Fruit fly (Drosophila melanogaster): ENCODE results near the gene nullo.

Gene nullo

dm6 chrX:7005444-7005843 lies 43.8 kb upstream of the nullo start:
- TF ChIP-seq CG6689 (GFP tag; IDR thresholded peaks at IDR 0.05) (no peak), NC2β (GFP tag; optimal IDR thresholded peaks at IDR 0.05) (no peak), CG10147 (GFP tag; optimal IDR thresholded peaks at IDR 0.05) (no peak), CG8290 (GFP tag; optimal IDR thresholded peaks at IDR 0.05) (peak; percentile 8), CG8290 (tag; optimal IDR thresholded peaks at IDR 0.05) (no peak), CTCF (GFP tag; optimal IDR thresholded peaks at IDR 0.05) (peak; percentile 82), Dp (GFP tag; optimal IDR thresholded peaks at IDR 0.05) (no peak), CG3281 (GFP tag; optimal IDR thresholded peaks at IDR 0.05) (no peak), CG4617 (GFP tag; optimal IDR thresholded peaks at IDR 0.05; ENCODE audit: borderline replicate concordance) (no peak), CG13894 (tag; optimal IDR thresholded peaks at IDR 0.05) (no peak), Mrtf (GFP tag; IDR thresholded peaks at IDR 0.05) (no peak), Oaz (GFP tag; IDR thresholded peaks at IDR 0.05) (no peak), Xrp1 (GFP tag; IDR thresholded peaks at IDR 0.05) (no peak), sens (GFP tag) (peak; percentile 35), toy (GFP tag; IDR thresholded peaks at IDR 0.05) (no peak), Pdp1 (GFP tag; optimal IDR thresholded peaks at IDR 0.05) (peak in 1 of 2 experiments; percentile 36)

DNA sequence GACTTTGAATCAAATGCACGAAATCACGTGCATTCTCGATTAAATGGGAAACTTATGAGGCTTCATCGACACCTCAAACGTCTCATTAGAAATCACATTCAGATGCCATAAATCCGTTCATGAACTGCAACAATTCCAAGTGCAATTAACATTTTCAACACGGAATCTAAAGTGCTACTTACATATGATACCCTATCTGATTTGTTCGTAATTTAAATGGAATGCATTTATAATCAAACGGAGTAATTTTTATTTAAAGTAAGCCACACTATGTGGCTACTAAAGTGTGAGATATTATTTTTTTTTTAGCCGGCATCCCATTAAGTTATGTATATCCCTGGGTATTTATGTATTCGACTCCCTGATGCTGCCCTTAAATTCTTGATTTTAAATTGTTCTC lies 41.6 kb upstream of the nullo start:
- TF ChIP-seq CG10979 (tag; optimal IDR thresholded peaks at IDR 0.05) (peak; percentile 2), sens (GFP tag) (peak; percentile 83), gem (tag; optimal IDR thresholded peaks at IDR 0.05) (peak; percentile 5), tx (GFP tag; optimal IDR thresholded peaks at IDR 0.05) (no peak)

- TF ChIP-seq sr (GFP tag; IDR thresholded peaks at IDR 0.05) (no peak), gsb-n (tag; optimal IDR thresholded peaks at IDR 0.05) (peak; percentile 41), chn (GFP tag; optimal IDR thresholded peaks at IDR 0.05) (no peak), CG34422 (GFP tag; IDR thresholded peaks at IDR 0.05) (no peak), fu2 (GFP tag; optimal IDR thresholded peaks at IDR 0.05) (no peak), corto (GFP tag; optimal IDR thresholded peaks at IDR 0.05) (no peak), nom (GFP tag; optimal IDR thresholded peaks at IDR 0.05) (peak; percentile 45), grn (GFP tag; optimal IDR thresholded peaks at IDR 0.05) (no peak), CG9215 (GFP tag; IDR thresholded peaks at IDR 0.05) (no peak), ase (GFP tag; IDR thresholded peaks at IDR 0.05) (no peak), ranshi (GFP tag; IDR thresholded peaks at IDR 0.05) (no peak), Ets65A (GFP tag) (peak; percentile 87), sim (GFP tag; IDR thresholded peaks at IDR 0.05) (no peak), Ptx1 (GFP tag; IDR thresholded peaks at IDR 0.05) (0 out of 2 replicates have a peak, but pooled peaks have one; percentile 13), CG1602 (GFP tag; optimal IDR thresholded peaks at IDR 0.05) (no peak), CG2202 (tag; optimal IDR thresholded peaks at IDR 0.05) (no peak), CHES-1-like (GFP tag; optimal IDR thresholded peaks at IDR 0.05) (no peak), oc (tag; optimal IDR thresholded peaks at IDR 0.05) (peak; percentile 42), Deaf1 (tag; optimal IDR thresholded peaks at IDR 0.05) (no peak), Kr (GFP tag; optimal IDR thresholded peaks at IDR 0.05) (no peak), CG1792 (GFP tag; optimal IDR thresholded peaks at IDR 0.05) (no peak), Xrp1 (GFP tag; IDR thresholded peaks at IDR 0.05) (0 out of 2 replicates have a peak, but pooled peaks have one; percentile 18), sens-2 (GFP tag; IDR thresholded peaks at IDR 0.05) (no peak), wek (GFP tag; optimal IDR thresholded peaks at IDR 0.05) (no peak), Atf6 (GFP tag; IDR thresholded peaks at IDR 0.05) (no peak), gem (tag; optimal IDR thresholded peaks at IDR 0.05) (peak; percentile 27), chinmo (GFP tag; IDR thresholded peaks at IDR 0.05; ENCODE audit: partially characterized antibody) (no peak), CG31441 (GFP tag; IDR thresholded peaks at IDR 0.05) (no peak), Blimp-1 (GFP tag; optimal IDR thresholded peaks at IDR 0.05) (peak; percentile 34), CG17328 (GFP tag; IDR thresholded peaks at IDR 0.05) (no peak), CG1832 (GFP tag; optimal IDR thresholded peaks at IDR 0.05) (no peak)
Measured at dm6 chrX:7008102-7009087, 40.9 kb upstream of the nullo start.
